Worm (Caenorhabditis elegans) whole organism, late embryonic: Measurements from ENCODE around the gene srw-36.

Source experiments
- C08G9.2 ChIP-seq: sonication (generic microtip); optimal IDR thresholded peaks from 2 replicates; lab custom pipeline; 2016; ENCODE audit warnings: mild to moderate bottlenecking, missing genetic modification characterization, moderate library complexity, missing compliant biosample characterization
- K02D7.2 ChIP-seq: sonication (generic microtip); optimal IDR thresholded peaks from 2 replicates; lab custom pipeline; 2017; ENCODE audit warnings: mild to moderate bottlenecking, missing genetic modification characterization, missing compliant biosample characterization
- K09A11.1 ChIP-seq: sonication (generic microtip); optimal IDR thresholded peaks from 2 replicates; lab custom pipeline; 2017; ENCODE audit warnings: antibody characterized with exemption, mild to moderate bottlenecking, missing genetic modification characterization, missing compliant biosample characterization; ENCODE audit not compliant: insufficient read depth
- T23F11.4 ChIP-seq: fragments of 200-800 bp; sonication (Bioruptor generic); optimal IDR thresholded peaks from 2 replicates; lab custom pipeline; 2018; ENCODE audit warnings: mild to moderate bottlenecking, missing genetic modification characterization, missing compliant biosample characterization
- ahr-1 ChIP-seq: sonication (generic microtip); optimal IDR thresholded peaks from 2 replicates; lab custom pipeline; 2016; ENCODE audit warnings: missing genetic modification characterization, missing compliant biosample characterization
- ama-1 ChIP-seq: fragments of 150-350 bp; optimal IDR thresholded peaks from 2 replicates; lab custom pipeline; 2014
- ceh-18 ChIP-seq: sonication (generic microtip); optimal IDR thresholded peaks from 2 replicates; lab custom pipeline; 2016; ENCODE audit warnings: missing genetic modification characterization, missing compliant biosample characterization
- ceh-19 ChIP-seq: fragments of 200-800 bp; sonication (Bioruptor generic); optimal IDR thresholded peaks from 2 replicates; lab custom pipeline; 2018; ENCODE audit warnings: mild to moderate bottlenecking, missing genetic modification characterization, missing compliant biosample characterization
- ceh-22 ChIP-seq: sonication (generic microtip); optimal IDR thresholded peaks from 2 replicates; lab custom pipeline; 2017; ENCODE audit warnings: missing biosample characterization, missing genetic modification characterization
- ceh-24 ChIP-seq: sonication (generic microtip); optimal IDR thresholded peaks from 2 replicates; lab custom pipeline; 2016; ENCODE audit warnings: mild to moderate bottlenecking, missing genetic modification characterization, missing compliant biosample characterization
- ceh-30 ChIP-seq: fragments of 150-350 bp; optimal IDR thresholded peaks from 2 replicates; lab custom pipeline; 2014; ENCODE audit warnings: missing biosample characterization, missing genetic modification characterization
- ceh-31 ChIP-seq: sonication (generic microtip); optimal IDR thresholded peaks from 2 replicates; lab custom pipeline; 2016; ENCODE audit warnings: missing genetic modification characterization, missing compliant biosample characterization
- ceh-45 ChIP-seq: fragments of 200-800 bp; sonication (Bioruptor generic); IDR thresholded peaks from 2 replicates; pipeline ENCODE4 v1.3.6; 2022; ENCODE audit warnings: missing genetic modification reagents, missing genetic modification characterization, missing compliant biosample characterization
- ceh-6 ChIP-seq: fragments of 200-800 bp; sonication (Bioruptor generic); optimal IDR thresholded peaks from 2 replicates; lab custom pipeline; 2018; ENCODE audit warnings: mild to moderate bottlenecking, missing genetic modification characterization, missing compliant biosample characterization
- che-1 ChIP-seq: sonication (generic microtip); optimal IDR thresholded peaks from 2 replicates; lab custom pipeline; 2016; ENCODE audit warnings: mild to moderate bottlenecking, missing genetic modification characterization, missing compliant biosample characterization
- dmd-4 ChIP-seq: sonication (generic microtip); optimal IDR thresholded peaks from 2 replicates; lab custom pipeline; 2016; ENCODE audit warnings: borderline replicate concordance, missing genetic modification characterization, missing compliant biosample characterization
- dve-1 ChIP-seq: sonication (generic microtip); optimal IDR thresholded peaks from 2 replicates; lab custom pipeline; 2017; ENCODE audit warnings: antibody characterized with exemption, mild to moderate bottlenecking, missing genetic modification characterization, missing compliant biosample characterization
- elt-4 ChIP-seq: sonication (generic microtip); optimal IDR thresholded peaks from 2 replicates; lab custom pipeline; 2016; ENCODE audit warnings: missing genetic modification characterization, missing compliant biosample characterization
- eyg-1 ChIP-seq: sonication (generic microtip); optimal IDR thresholded peaks from 2 replicates; lab custom pipeline; 2016; ENCODE audit warnings: missing genotype, missing genetic modification characterization, missing compliant biosample characterization
- fkh-6 ChIP-seq: sonication (generic microtip); optimal IDR thresholded peaks from 2 replicates; lab custom pipeline; 2016; ENCODE audit warnings: missing genetic modification characterization, missing compliant biosample characterization
- hlh-30 ChIP-seq: sonication (generic microtip); optimal IDR thresholded peaks from 2 replicates; lab custom pipeline; 2017; ENCODE audit warnings: antibody characterized with exemption, missing genetic modification characterization, missing compliant biosample characterization; ENCODE audit not compliant: insufficient read depth
- hlh-6 ChIP-seq: sonication (generic microtip); optimal IDR thresholded peaks from 2 replicates; lab custom pipeline; 2016; ENCODE audit warnings: missing genotype, missing genetic modification characterization, missing compliant biosample characterization
- madf-2 ChIP-seq: sonication (generic microtip); optimal IDR thresholded peaks from 2 replicates; lab custom pipeline; 2017; ENCODE audit warnings: missing genetic modification characterization, missing compliant biosample characterization
- nfya-1 ChIP-seq: sonication (generic microtip); optimal IDR thresholded peaks from 2 replicates; lab custom pipeline; 2017; ENCODE audit warnings: missing genetic modification characterization, mild to moderate bottlenecking, missing compliant biosample characterization, antibody characterized with exemption, moderate library complexity
- nhr-232 ChIP-seq: sonication (generic microtip); optimal IDR thresholded peaks from 2 replicates; lab custom pipeline; 2016; ENCODE audit warnings: missing genetic modification characterization, missing compliant biosample characterization
- npax-4 ChIP-seq: sonication (generic microtip); optimal IDR thresholded peaks from 2 replicates; lab custom pipeline; 2016; ENCODE audit warnings: missing genetic modification characterization, missing compliant biosample characterization
- pag-3 ChIP-seq: sonication (generic microtip); optimal IDR thresholded peaks from 2 replicates; lab custom pipeline; 2016; ENCODE audit warnings: missing compliant biosample characterization, missing genetic modification characterization, borderline replicate concordance
- pros-1 ChIP-seq: fragments of 150-350 bp; optimal IDR thresholded peaks from 2 replicates; lab custom pipeline; 2014; ENCODE audit warnings: missing biosample characterization, missing genetic modification reagents, missing genetic modification characterization
- sox-4 ChIP-seq: sonication (generic microtip); optimal IDR thresholded peaks from 2 replicates; lab custom pipeline; 2017; ENCODE audit warnings: mild to moderate bottlenecking, missing genetic modification characterization, inconsistent platforms, missing compliant biosample characterization
- tbx-2 ChIP-seq: sonication (generic microtip); optimal IDR thresholded peaks from 2 replicates; lab custom pipeline; 2016; ENCODE audit warnings: missing genetic modification characterization, missing compliant biosample characterization
- tbx-7 ChIP-seq: sonication (generic microtip); optimal IDR thresholded peaks from 2 replicates; lab custom pipeline; 2016; ENCODE audit warnings: missing genotype, missing genetic modification characterization, missing compliant biosample characterization
- ttx-3 ChIP-seq: sonication (generic microtip); optimal IDR thresholded peaks from 2 replicates; lab custom pipeline; 2016; ENCODE audit warnings: missing genetic modification reagents, missing genetic modification characterization, missing compliant biosample characterization
- unc-3 ChIP-seq, 2 experiments: fragments of 200-800 bp in 1 of 2; sonication (Bioruptor generic) in 1 of 2; sonication (generic microtip) in 1 of 2; conservative IDR thresholded peaks in 1 of 2; optimal IDR thresholded peaks in 1 of 2; 2 replicates each; pipeline versions ENCODE4 v1.3.6 to Lab custom; 2016 to 2022; ENCODE audit warnings: missing compliant biosample characterization in 2 of 2, missing genetic modification characterization in 2 of 2, missing genetic modification reagents in 1 of 2
- zip-5 ChIP-seq: sonication (generic microtip); optimal IDR thresholded peaks from 2 replicates; lab custom pipeline; 2016; ENCODE audit warnings: missing genetic modification characterization, missing compliant biosample characterization

srw-36 gene

ce11 chrV:16645201-16645940 is 37.6 kb upstream of the srw-36 start, which contains the start of gene W06G6.17:
W06G6.17 (minus strand) TSS chrV:16645251.
- TF ChIP-seq eyg-1 (tag; lab: Kevin White, UChicago) (no peak), ceh-24 (no peak), hlh-6 (tag; lab: Kevin White, UChicago) (no peak), tbx-7 (no peak), che-1 (no peak), nfya-1 (no peak), ahr-1 (tag; lab: Kevin White, UChicago) (no peak), zip-5 (no peak), npax-4 (tag; lab: Kevin White, UChicago) (no peak), ceh-22 (no peak), pag-3 (tag; lab: Kevin White, UChicago) (no peak), K02D7.2 (no peak), T23F11.4 (GFP tag; lab: Kevin White, UChicago) (no peak), tbx-2 (tag; lab: Kevin White, UChicago) (no peak)

ce11 chrV:16646372-16646771 is 36.6 kb upstream of the srw-36 start, which contains the start of gene W06G6.9:
W06G6.9 (minus strand) TSS chrV:16646472.
- TF ChIP-seq ceh-6 (GFP tag; lab: Kevin White, UChicago), result no peak
- TF ChIP-seq K09A11.1 (tag; lab: Kevin White, UChicago), result no peak
- no peak for TF ChIP-seq dve-1 (tag; lab: Kevin White, UChicago)
- TF ChIP-seq elt-4 (tag; lab: Kevin White, UChicago), result no peak
- no peak for TF ChIP-seq nfya-1
- TF ChIP-seq ama-1 (lab: Kevin White, UChicago), result no peak
- no peak for TF ChIP-seq ceh-18
- TF ChIP-seq ceh-19 (GFP tag; lab: Kevin White, UChicago), result no peak
- no peak for TF ChIP-seq nhr-232 (tag; lab: Kevin White, UChicago)

- no peak for TF ChIP-seq sox-4 (tag; lab: Kevin White, UChicago)
- TF ChIP-seq ttx-3 (tag; lab: Kevin White, UChicago), result no peak
- no peak for TF ChIP-seq madf-2 (tag; lab: Kevin White, UChicago)
- TF ChIP-seq K09A11.1 (tag; lab: Kevin White, UChicago), result no peak
- TF ChIP-seq ahr-1 (tag; lab: Kevin White, UChicago), result no peak
- no peak for TF ChIP-seq ceh-18
- no peak for TF ChIP-seq C08G9.2 (tag; lab: Kevin White, UChicago)
- no peak for TF ChIP-seq unc-3 (GFP tag; conservative IDR thresholded peaks at IDR 0.05; lab: Robert Waterston, UW)
- TF ChIP-seq unc-3 (tag; optimal IDR thresholded peaks at IDR 0.05; lab: Kevin White, UChicago), result no peak
Observed at ce11 chrV:16647093-16647492, 35.9 kb upstream of the srw-36 start, which contains the start of gene W06G6.10. W06G6.10 (minus strand) TSS chrV:16647193.

ce11 chrV:16648317-16649018 is 34.5 kb upstream of the srw-36 start, which contains the start of gene W06G6.20:
W06G6.20 (minus strand) TSS chrV:16648367.
- TF ChIP-seq madf-2 (tag; lab: Kevin White, UChicago) (no peak), pros-1 (no peak), fkh-6 (no peak), dmd-4 (tag; lab: Kevin White, UChicago) (no peak), ceh-30 (no peak), ceh-22 (no peak), nhr-232 (tag; lab: Kevin White, UChicago) (no peak), ceh-31 (tag; lab: Kevin White, UChicago) (no peak), hlh-30 (tag; lab: Kevin White, UChicago) (no peak), ceh-45 (GFP tag; lab: Robert Waterston, UW) (no peak), pag-3 (tag; lab: Kevin White, UChicago) (no peak)
